Fruit fly (Drosophila melanogaster) whole organism, pupa: ENCODE data around the gene Jon99Cii.
"Not testable (repeated sequence)": the region's sequence is repeated elsewhere in the genome, so short reads cannot be mapped to it uniquely, and the experiment has no call there.

Experiments
- CG10348 ChIP-seq: fragments of 200-800 bp; sonication (Bioruptor generic); IDR thresholded peaks from 2 replicates; pipeline ENCODE4 v1.3.6; 2022; ENCODE audit warnings: missing biosample characterization, missing genetic modification characterization
- CG12605 ChIP-seq: fragments of 200-800 bp; sonication (Bioruptor generic); IDR thresholded peaks from 2 replicates; pipeline ENCODE4 v1.3.6; 2022; ENCODE audit warnings: missing biosample characterization, missing genetic modification characterization
- CG13204 ChIP-seq: fragments of 200-800 bp; sonication (Bioruptor generic); optimal IDR thresholded peaks from 2 replicates; lab custom pipeline; 2018; ENCODE audit warnings: missing biosample characterization, mild to moderate bottlenecking, missing genetic modification characterization, moderate library complexity
- CG14655 ChIP-seq: fragments of 200-800 bp; sonication (Bioruptor generic); optimal IDR thresholded peaks from 3 replicates; lab custom pipeline; 2017; ENCODE audit warnings: mild to moderate bottlenecking, missing biosample characterization, missing genetic modification reagents, missing genetic modification characterization
- CG15710 ChIP-seq: fragments of 200-800 bp; sonication (Bioruptor generic); optimal IDR thresholded peaks from 2 replicates; lab custom pipeline; 2018; ENCODE audit warnings: missing biosample characterization, mild to moderate bottlenecking, missing genetic modification characterization, moderate library complexity
- CG17806 ChIP-seq: fragments of 200-800 bp; sonication (Bioruptor generic); optimal IDR thresholded peaks from 2 replicates; lab custom pipeline; 2018; ENCODE audit warnings: missing biosample characterization, mild to moderate bottlenecking, missing genetic modification characterization, moderate library complexity
- CG32121 ChIP-seq: fragments of 200-800 bp; sonication (Bioruptor generic); IDR thresholded peaks from 2 replicates; pipeline ENCODE4 v1.3.6; 2022; ENCODE audit warnings: missing biosample characterization, missing genetic modification characterization
- CG34367 ChIP-seq: fragments of 200-800 bp; sonication (Bioruptor generic); optimal IDR thresholded peaks from 2 replicates; lab custom pipeline; 2018; ENCODE audit warnings: missing biosample characterization, mild to moderate bottlenecking, missing genetic modification characterization
- CG4496 ChIP-seq: fragments of 200-800 bp; sonication (Bioruptor generic); IDR thresholded peaks from 3 replicates; pipeline ENCODE4 v1.3.6; 2022; ENCODE audit warnings: missing biosample characterization, missing genetic modification characterization
- CG8159 ChIP-seq: fragments of 200-800 bp; sonication (Bioruptor generic); optimal IDR thresholded peaks from 3 replicates; lab custom pipeline; 2018; ENCODE audit warnings: missing biosample characterization, mild to moderate bottlenecking, missing genetic modification characterization, moderate library complexity
- CG8301 ChIP-seq: fragments of 200-800 bp; sonication (Bioruptor generic); optimal IDR thresholded peaks from 2 replicates; lab custom pipeline; 2018; ENCODE audit warnings: missing biosample characterization, mild to moderate bottlenecking, missing genetic modification characterization
- CG9948 ChIP-seq: fragments of 200-800 bp; sonication (Bioruptor generic); optimal IDR thresholded peaks from 2 replicates; lab custom pipeline; 2018; ENCODE audit warnings: missing biosample characterization, mild to moderate bottlenecking, missing genetic modification characterization, moderate library complexity
- D1 ChIP-seq: fragments of 200-800 bp; sonication (Bioruptor generic); optimal IDR thresholded peaks from 2 replicates; lab custom pipeline; 2018; ENCODE audit warnings: missing biosample characterization, mild to moderate bottlenecking, missing genetic modification characterization, moderate library complexity
- EcR ChIP-seq: fragments of 200-800 bp; sonication (Bioruptor generic); optimal IDR thresholded peaks from 3 replicates; lab custom pipeline; 2019; ENCODE audit warnings: missing biosample characterization, missing genetic modification characterization, mild to moderate bottlenecking, moderate library complexity, missing genetic modification reagents
- Ets98B ChIP-seq: fragments of 200-800 bp; sonication (Bioruptor generic); IDR thresholded peaks from 2 replicates; pipeline ENCODE4 v1.3.6; 2022; ENCODE audit warnings: missing biosample characterization, missing genetic modification characterization
- Pif1A ChIP-seq: fragments of 200-800 bp; sonication (Bioruptor generic); optimal IDR thresholded peaks from 3 replicates; lab custom pipeline; 2016; ENCODE audit warnings: missing biosample characterization, missing genetic modification characterization
- Pif1B ChIP-seq: fragments of 200-800 bp; sonication (Bioruptor generic); optimal IDR thresholded peaks from 3 replicates; lab custom pipeline; 2016; ENCODE audit warnings: missing biosample characterization, missing genetic modification characterization
- Snoo ChIP-seq: fragments of 200-800 bp; sonication (Bioruptor generic); optimal IDR thresholded peaks from 3 replicates; lab custom pipeline; 2017; ENCODE audit warnings: missing biosample characterization, mild to moderate bottlenecking, missing genetic modification characterization, inconsistent platforms
- fd96Ca ChIP-seq: fragments of 200-800 bp; sonication (Bioruptor generic); IDR thresholded peaks from 3 replicates; pipeline ENCODE4 v1.3.6; 2022; ENCODE audit warnings: missing biosample characterization, missing genetic modification characterization
- gl ChIP-seq: fragments of 200-800 bp; sonication (Bioruptor generic); optimal IDR thresholded peaks from 2 replicates; lab custom pipeline; 2018; ENCODE audit warnings: missing biosample characterization, mild to moderate bottlenecking, missing genetic modification characterization
- rn ChIP-seq: fragments of 200-800 bp; sonication (Bioruptor generic); IDR thresholded peaks from 2 replicates; pipeline ENCODE4 v1.3.6; 2022; ENCODE audit warnings: missing biosample characterization, missing genetic modification characterization

Jon99Cii gene

DNA sequence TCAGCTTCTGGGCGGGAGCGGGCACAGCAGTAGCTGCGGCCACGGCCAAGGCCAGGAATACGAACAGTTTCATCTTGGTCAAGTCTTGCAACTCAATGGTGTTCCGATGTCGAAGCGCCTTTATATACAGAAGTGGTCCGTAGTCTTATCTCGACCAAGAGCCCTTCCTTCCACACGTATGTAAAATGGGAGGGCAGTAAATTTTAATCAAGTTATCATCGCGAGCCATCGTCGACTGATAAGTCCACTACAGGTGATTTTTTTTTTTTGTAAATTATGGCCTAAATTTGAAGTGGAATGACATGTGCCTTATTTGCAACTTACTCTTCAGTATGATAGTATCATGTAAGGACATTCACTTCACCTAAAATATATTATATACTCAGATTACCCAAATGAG is at the start of gene Jon99Cii:
Gene Jon99Cii, minus strand, starts transcription at position 101 of the 400 bp plus-strand sequence.
- TF ChIP-seq CG4496 (GFP tag; lab: Robert Waterston, UW); rn (GFP tag; lab: Robert Waterston, UW); Snoo (tag; lab: Kevin White, UChicago): not testable (repeated sequence)

DNA sequence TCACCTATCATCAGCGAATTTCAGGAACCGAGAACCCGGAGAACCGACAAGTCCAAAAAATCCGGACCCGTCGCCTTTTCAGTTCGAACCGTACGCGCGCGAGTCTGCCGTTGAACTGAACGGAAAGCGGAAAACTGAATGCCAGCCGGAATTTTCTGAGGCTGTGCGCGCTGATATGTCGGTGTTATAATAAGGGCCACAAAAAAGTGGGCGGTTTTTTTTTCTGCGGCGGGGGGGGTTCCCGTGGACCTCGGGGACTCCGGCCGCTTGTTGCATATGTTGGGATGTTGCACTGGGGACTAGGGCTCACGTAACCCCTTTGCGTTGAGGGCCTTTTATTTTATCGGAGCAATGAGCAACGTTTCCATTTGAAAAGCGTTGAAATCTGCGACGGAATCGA is 44.9 kb upstream of the Jon99Cii start, which contains the start of gene TkR99D:
Gene TkR99D, minus strand, starts transcription at position 101 of the 400 bp plus-strand sequence.
- TF ChIP-seq CG32121 = no peak
- no peak for TF ChIP-seq gl (tag; lab: Kevin White, UChicago)
- no peak for TF ChIP-seq rn (GFP tag; lab: Robert Waterston, UW)
- no peak for TF ChIP-seq fd96Ca (GFP tag; lab: Robert Waterston, UW)
- no peak for TF ChIP-seq CG9948 (tag; lab: Kevin White, UChicago)

DNA sequence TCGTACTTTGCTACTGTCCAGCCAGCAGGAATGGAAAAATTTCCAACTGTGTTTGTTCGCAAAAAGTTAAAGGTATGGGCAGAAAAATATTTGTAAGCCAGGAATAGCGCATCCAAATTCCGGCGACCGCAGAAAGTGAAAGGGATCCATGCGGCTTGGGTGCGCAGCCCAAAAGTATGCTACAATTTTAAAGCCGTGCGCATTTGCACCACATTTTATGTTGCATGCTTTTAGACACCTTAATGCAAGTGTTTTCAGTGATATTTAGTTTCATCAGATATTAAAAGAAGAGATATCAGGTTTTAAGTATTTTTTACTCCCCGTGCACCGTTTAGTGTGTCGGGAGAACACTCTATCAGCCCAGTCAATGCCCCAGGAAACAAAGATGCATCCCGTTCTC is 38.7 kb upstream of the Jon99Cii start:
- no peak for TF ChIP-seq CG14655 (GFP tag; lab: Kevin White, UChicago)
- TF ChIP-seq CG8301 (tag; lab: Kevin White, UChicago) = no peak
- TF ChIP-seq rn (GFP tag; lab: Robert Waterston, UW) = no peak
- TF ChIP-seq CG15710 (tag; lab: Kevin White, UChicago) = no peak
- no peak for TF ChIP-seq EcR (GFP tag; lab: Kevin White, UChicago)
- TF ChIP-seq gl (tag; lab: Kevin White, UChicago) = no peak
- TF ChIP-seq CG12605 (GFP tag; lab: Robert Waterston, UW) = no peak
- TF ChIP-seq CG13204 = no peak
- TF ChIP-seq CG4496 (GFP tag; lab: Robert Waterston, UW) = no peak

DNA sequence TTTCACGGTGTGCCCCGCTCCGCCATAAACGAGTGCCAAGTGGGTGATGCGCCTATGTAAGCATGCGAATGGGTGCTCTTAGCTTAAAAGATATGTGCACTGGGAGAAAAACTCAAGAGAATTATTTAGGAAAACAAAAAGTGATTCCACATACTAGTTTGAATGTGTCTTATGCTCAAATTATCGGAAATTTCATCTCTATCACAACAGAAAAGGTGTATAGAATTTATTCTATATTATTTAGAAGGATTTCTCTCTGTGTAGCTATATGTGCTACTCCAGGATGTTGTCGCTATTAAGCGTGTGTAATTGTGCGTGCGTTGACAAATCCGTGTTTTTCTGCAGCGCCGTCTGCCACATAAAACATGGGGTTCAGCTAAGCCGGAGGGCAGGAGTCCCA is 34.9 kb upstream of the Jon99Cii start:
- TF ChIP-seq CG34367 (tag; lab: Kevin White, UChicago) = no peak
- no peak for TF ChIP-seq CG8301 (tag; lab: Kevin White, UChicago)
- TF ChIP-seq CG12605 (GFP tag; lab: Robert Waterston, UW) = no peak
- TF ChIP-seq CG4496 (GFP tag; lab: Robert Waterston, UW) = peak; percentile 58; the same call in 2 of the 3 replicates
- no peak for TF ChIP-seq Ets98B
- TF ChIP-seq CG14655 (GFP tag; lab: Kevin White, UChicago) = peak; percentile 9
- TF ChIP-seq fd96Ca (GFP tag; lab: Robert Waterston, UW) = no peak
- TF ChIP-seq CG8159 (tag; lab: Kevin White, UChicago) = peak; percentile 34

DNA sequence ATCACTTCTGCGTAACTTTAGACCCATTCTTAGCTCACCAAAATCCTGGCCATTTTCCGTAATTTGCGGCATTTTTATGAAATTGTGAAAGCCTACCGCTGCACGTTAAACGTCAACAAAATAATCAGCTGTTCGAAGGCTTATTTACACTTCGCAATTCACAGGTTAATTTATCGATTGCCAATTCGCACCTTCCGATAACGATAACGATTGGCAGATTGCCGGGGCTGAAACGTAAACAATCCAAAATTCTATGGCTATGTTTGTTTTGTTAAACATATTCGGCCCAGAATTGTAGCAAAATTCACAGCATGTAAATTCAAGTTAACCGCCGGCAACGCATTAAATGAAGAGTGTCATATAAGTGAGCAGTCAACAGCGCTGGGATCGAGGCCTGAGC is 11.3 kb upstream of the Jon99Cii start, which contains the start of the genes eIF2Balpha and Vps13B:
Gene eIF2Balpha, minus strand, starts transcription at position 133 of the 400 bp plus-strand sequence.
Gene Vps13B, plus strand, starts transcription at position 223 of the 400 bp plus-strand sequence.
- TF ChIP-seq CG13204 = no peak
- TF ChIP-seq fd96Ca (GFP tag; lab: Robert Waterston, UW) = peak; percentile 25; the same call in 1 of the 3 replicates

DNA sequence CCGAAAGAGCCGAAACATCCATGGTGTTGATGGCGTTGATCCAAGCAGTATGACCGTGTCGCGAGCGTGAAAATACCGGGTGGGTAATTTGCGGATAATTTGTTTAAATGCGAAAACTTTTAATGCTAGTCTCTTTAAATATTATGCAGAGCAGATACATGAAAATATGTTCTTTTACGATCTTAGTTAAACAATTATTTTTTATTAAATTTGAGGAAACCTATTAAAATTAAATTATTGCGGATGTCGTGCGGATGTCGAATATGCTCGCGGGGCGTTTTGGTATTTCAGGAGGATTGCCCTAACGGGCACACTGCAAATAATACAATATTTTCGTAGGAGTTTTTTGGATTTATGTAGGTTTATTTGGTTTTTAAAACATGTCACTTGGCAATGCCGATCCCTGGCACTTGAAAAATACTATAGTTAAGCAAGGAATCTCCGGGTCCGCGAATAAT is 8.6 kb upstream of the Jon99Cii start, which contains the start of the genes Cog7, CG42557 and CG42558:
Gene Cog7, minus strand, starts transcription at position 51 of the 458 bp plus-strand sequence.
Gene CG42557, plus strand, starts transcription at position 281 of the 458 bp plus-strand sequence.
Gene CG42558, plus strand, starts transcription at position 281 of the 458 bp plus-strand sequence.
- TF ChIP-seq CG32121 (no peak), CG34367 (tag; lab: Kevin White, UChicago) (no peak), CG12605 (GFP tag; lab: Robert Waterston, UW) (no peak), Snoo (tag; lab: Kevin White, UChicago) (no peak)

DNA sequence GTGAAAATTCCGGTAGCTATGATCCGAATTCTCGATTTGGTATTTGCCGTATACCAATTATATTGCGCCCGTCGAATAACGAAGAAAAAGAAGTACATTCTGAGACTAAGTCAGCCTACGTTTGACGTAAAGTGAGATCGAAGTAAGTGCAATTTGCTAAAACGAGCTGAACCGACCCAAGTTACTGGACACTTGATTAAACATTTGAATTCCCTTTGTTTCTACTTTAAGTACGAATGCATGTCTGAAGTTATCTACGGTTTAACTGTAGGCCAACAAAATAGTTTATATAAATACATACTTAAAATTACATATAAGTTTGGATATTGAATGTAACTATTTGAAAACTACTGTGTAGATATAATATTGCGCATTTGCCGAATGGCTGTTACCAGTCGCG is 5.9 kb upstream of the Jon99Cii start, which contains the start of gene alpha-Man-Ic:
Gene alpha-Man-Ic, minus strand, starts transcription at position 101 of the 400 bp plus-strand sequence.
- TF ChIP-seq fd96Ca (GFP tag; lab: Robert Waterston, UW) (no peak), CG4496 (GFP tag; lab: Robert Waterston, UW) (no peak), CG12605 (GFP tag; lab: Robert Waterston, UW) (no peak), CG9948 (tag; lab: Kevin White, UChicago) (no peak), CG14655 (GFP tag; lab: Kevin White, UChicago) (no peak), Pif1A (GFP tag; lab: Kevin White, UChicago) (no peak), EcR (GFP tag; lab: Kevin White, UChicago) (no peak), CG8301 (tag; lab: Kevin White, UChicago) (no peak), CG34367 (tag; lab: Kevin White, UChicago) (no peak), CG15710 (tag; lab: Kevin White, UChicago) (no peak), CG8159 (tag; lab: Kevin White, UChicago) (no peak), Snoo (tag; lab: Kevin White, UChicago) (no peak), D1 (no peak), Pif1B (no peak), CG32121 (no peak), CG13204 (no peak), rn (GFP tag; lab: Robert Waterston, UW) (no peak), CG10348 (GFP tag; lab: Robert Waterston, UW) (no peak), CG17806 (tag; lab: Kevin White, UChicago) (no peak)
